Worm (Caenorhabditis elegans): ENCODE measurements around the gene sre-38.

DNA sequence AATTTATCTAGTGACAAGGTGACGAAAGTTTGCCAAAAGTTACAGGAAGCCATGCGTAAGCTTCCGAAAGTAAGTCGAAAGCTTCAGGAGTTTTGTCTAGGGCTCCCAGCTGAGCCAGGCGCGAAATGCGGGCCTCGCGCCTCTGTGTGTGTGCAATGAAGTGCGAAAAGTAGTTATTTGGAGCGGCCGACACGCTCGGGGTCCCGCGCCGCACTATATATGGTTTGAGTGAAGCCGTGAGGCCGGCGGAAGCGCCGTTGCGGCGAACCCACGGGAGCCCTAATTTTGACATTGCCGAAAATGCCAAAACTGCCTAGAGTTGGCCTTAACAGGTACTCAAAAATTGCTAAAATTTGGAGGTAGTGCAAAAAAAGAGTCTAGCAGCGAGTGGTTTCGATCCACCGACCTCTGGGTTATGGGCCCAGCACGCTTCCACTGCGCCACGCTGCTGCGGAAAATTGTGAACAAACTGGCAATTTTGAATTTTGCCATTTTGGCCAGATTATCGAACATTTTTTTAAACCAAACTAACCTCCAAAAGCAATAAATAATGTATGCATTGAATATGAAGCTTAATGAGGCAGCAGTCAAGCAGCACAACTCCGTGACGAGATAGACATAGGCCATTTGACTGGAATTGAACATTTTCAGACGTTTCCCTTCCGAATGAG lies 22.0 kb upstream of the sre-38 start:
- TF ChIP-seq elt-3 (tag; optimal IDR thresholded peaks at IDR 0.05) (no peak), drap-1 (GFP tag; optimal IDR thresholded peaks at IDR 0.05) (no peak), blmp-1 (tag; optimal IDR thresholded peaks at IDR 0.05) (no peak), nhr-76 (tag; optimal IDR thresholded peaks at IDR 0.05) (no peak), nhr-237 (tag; optimal IDR thresholded peaks at IDR 0.05) (no peak), bed-3 (GFP tag; optimal IDR thresholded peaks at IDR 0.05) (no peak), unc-39 (tag; optimal IDR thresholded peaks at IDR 0.05) (no peak), snpc-4 (tag; optimal IDR thresholded peaks at IDR 0.05) (no peak), unc-62 (GFP tag; optimal IDR thresholded peaks at IDR 0.05) (no peak)
